Worm (Caenorhabditis elegans) whole organism, midembryonic: ENCODE results near the gene C10A4.9.

Experiments used
- T22C8.4 ChIP-seq: fragments of 200-800 bp; sonication (Bioruptor generic); IDR thresholded peaks from 2 replicates; pipeline ENCODE4 v1.3.6; 2022; ENCODE audit warnings: missing genetic modification characterization, missing compliant biosample characterization
- cog-1 ChIP-seq: sonication (generic microtip); optimal IDR thresholded peaks from 2 replicates; lab custom pipeline; 2016; ENCODE audit warnings: missing genetic modification characterization, missing compliant biosample characterization
- flt-1 ChIP-seq: fragments of 200-800 bp; sonication (Bioruptor generic); IDR thresholded peaks from 2 replicates; pipeline ENCODE4 v1.3.6; 2022; ENCODE audit warnings: missing genetic modification characterization, missing compliant biosample characterization
- klf-2 ChIP-seq: fragments of 200-800 bp; sonication (Bioruptor generic); conservative IDR thresholded peaks from 2 replicates; pipeline ENCODE4 v1.3.6; 2022; ENCODE audit warnings: missing genetic modification reagents, missing genetic modification characterization, missing compliant biosample characterization
- med-1 ChIP-seq: sonication (generic microtip); optimal IDR thresholded peaks from 2 replicates; lab custom pipeline; 2017; ENCODE audit warnings: missing genetic modification characterization, mild to moderate bottlenecking, missing compliant biosample characterization, antibody characterized with exemption, missing genetic modification reagents; ENCODE audit not compliant: insufficient read depth
- ref-1 ChIP-seq: fragments of 200-800 bp; sonication (Bioruptor generic); conservative IDR thresholded peaks from 2 replicates; pipeline ENCODE4 v1.3.6; 2022; ENCODE audit warnings: missing genetic modification reagents, missing genetic modification characterization, missing compliant biosample characterization
- tab-1 ChIP-seq: fragments of 200-800 bp; sonication (Bioruptor generic); IDR thresholded peaks from 2 replicates; pipeline ENCODE4 v1.3.6; 2022; ENCODE audit warnings: missing genetic modification characterization, missing compliant biosample characterization
- ztf-23 ChIP-seq: fragments of 200-800 bp; sonication (Bioruptor generic); IDR thresholded peaks from 2 replicates; pipeline ENCODE4 v1.3.6; 2022; ENCODE audit warnings: missing genetic modification reagents, missing genetic modification characterization, missing compliant biosample characterization
- ztf-29 ChIP-seq: fragments of 200-800 bp; sonication (Bioruptor generic); IDR thresholded peaks from 2 replicates; pipeline ENCODE4 v1.3.6; 2022; ENCODE audit warnings: missing genetic modification reagents, missing genetic modification characterization, missing compliant biosample characterization

Gene C10A4.9

ce11 chrX:7464389-7464788 lies 43.7 kb downstream of the C10A4.9 start:
- TF ChIP-seq cog-1 (tag; lab: Kevin White, UChicago) (no peak), ref-1 (GFP tag; lab: Robert Waterston, UW) (no peak), flt-1 (no peak), ztf-29 (GFP tag; lab: Robert Waterston, UW) (no peak), klf-2 (GFP tag; lab: Robert Waterston, UW) (no peak), T22C8.4 (no peak), ztf-23 (GFP tag; lab: Robert Waterston, UW) (no peak), med-1 (GFP tag; lab: Kevin White, UChicago) (no peak), tab-1 (no peak)

- TF ChIP-seq ztf-23 (GFP tag; lab: Robert Waterston, UW) (no peak), ztf-29 (GFP tag; lab: Robert Waterston, UW) (no peak), flt-1 (no peak), med-1 (GFP tag; lab: Kevin White, UChicago) (no peak)
These were observed 46.0 kb downstream of the C10A4.9 start for ce11 chrX:7466682-7467081.

- TF ChIP-seq med-1 (GFP tag; lab: Kevin White, UChicago) (no peak), flt-1 (no peak), klf-2 (GFP tag; lab: Robert Waterston, UW) (no peak), ztf-29 (GFP tag; lab: Robert Waterston, UW) (no peak), tab-1 (no peak), cog-1 (tag; lab: Kevin White, UChicago) (no peak)
These were observed 49.2 kb downstream of the C10A4.9 start for ce11 chrX:7469907-7470306.
